Worm (Caenorhabditis elegans) whole organism, early embryonic: ENCODE results near the gene Y70C5A.4.
"Not testable (repeated sequence)": the region's sequence is repeated elsewhere in the genome, so short reads cannot be mapped to it uniquely, and the experiment has no call there.

Experiments
- B0310.2 ChIP-seq: sonication (generic microtip); optimal IDR thresholded peaks from 2 replicates; lab custom pipeline; 2016; ENCODE audit warnings: mild to moderate bottlenecking, missing genetic modification characterization, missing compliant biosample characterization
- F13C5.2 ChIP-seq: sonication (generic microtip); optimal IDR thresholded peaks from 2 replicates; lab custom pipeline; 2017; ENCODE audit warnings: mild to moderate bottlenecking, missing genetic modification characterization, inconsistent platforms, missing compliant biosample characterization
- aly-1 ChIP-seq: sonication (generic microtip); optimal IDR thresholded peaks from 2 replicates; lab custom pipeline; 2016; ENCODE audit warnings: missing genetic modification characterization, missing compliant biosample characterization
- ama-1 ChIP-seq: fragments of 150-350 bp; optimal IDR thresholded peaks from 2 replicates; lab custom pipeline; 2014
- ceh-13 ChIP-seq: fragments of 200-800 bp; sonication (Bioruptor generic); optimal IDR thresholded peaks from 2 replicates; lab custom pipeline; 2018; ENCODE audit warnings: mild to moderate bottlenecking, missing genetic modification characterization, missing compliant biosample characterization
- ceh-36 ChIP-seq: sonication (generic microtip); optimal IDR thresholded peaks from 2 replicates; lab custom pipeline; 2016; ENCODE audit warnings: missing genetic modification characterization, inconsistent platforms, missing compliant biosample characterization
- ets-7 ChIP-seq: sonication (generic microtip); optimal IDR thresholded peaks from 2 replicates; lab custom pipeline; 2016; ENCODE audit warnings: missing genotype, missing genetic modification characterization, missing compliant biosample characterization
- flt-1 ChIP-seq: fragments of 200-800 bp; sonication (Bioruptor generic); IDR thresholded peaks from 2 replicates; pipeline ENCODE4 v1.3.6; 2022; ENCODE audit warnings: missing genetic modification characterization, missing compliant biosample characterization
- hmbx-1 ChIP-seq: sonication (generic microtip); optimal IDR thresholded peaks from 2 replicates; lab custom pipeline; 2016; ENCODE audit warnings: mild to moderate bottlenecking, missing genetic modification characterization, missing compliant biosample characterization
- hmg-4 ChIP-seq: fragments of 200-800 bp; sonication (Bioruptor generic); optimal IDR thresholded peaks from 2 replicates; lab custom pipeline; 2018; ENCODE audit warnings: mild to moderate bottlenecking, missing genetic modification characterization, missing compliant biosample characterization
- hnd-1 ChIP-seq: sonication (generic microtip); optimal IDR thresholded peaks from 2 replicates; lab custom pipeline; 2016; ENCODE audit warnings: missing genetic modification characterization, missing compliant biosample characterization
- pes-1 ChIP-seq: fragments of 200-800 bp; sonication (Bioruptor generic); IDR thresholded peaks from 2 replicates; pipeline ENCODE4 v1.3.6; 2022; ENCODE audit warnings: missing genetic modification reagents, missing genetic modification characterization, missing compliant biosample characterization
- scrt-1 ChIP-seq: fragments of 200-800 bp; sonication (Bioruptor generic); IDR thresholded peaks from 2 replicates; pipeline ENCODE4 v1.3.6; 2022; ENCODE audit warnings: missing genetic modification characterization, missing compliant biosample characterization
- sea-1 ChIP-seq: fragments of 200-800 bp; sonication (Bioruptor generic); conservative IDR thresholded peaks from 2 replicates; pipeline ENCODE4 v1.3.6; 2022; ENCODE audit warnings: missing genetic modification characterization, missing compliant biosample characterization
- tbx-11 ChIP-seq: fragments of 200-800 bp; sonication (Bioruptor generic); IDR thresholded peaks from 2 replicates; pipeline ENCODE4 v1.3.6; 2022; ENCODE audit warnings: missing genetic modification characterization, missing compliant biosample characterization
- tbx-37 ChIP-seq: fragments of 200-800 bp; sonication (Bioruptor generic); conservative IDR thresholded peaks from 2 replicates; pipeline ENCODE4 v1.3.6; 2022; ENCODE audit warnings: missing genetic modification reagents, missing genetic modification characterization, missing compliant biosample characterization
- tra-4 ChIP-seq: sonication (generic microtip); optimal IDR thresholded peaks from 2 replicates; lab custom pipeline; 2017; ENCODE audit warnings: missing genetic modification characterization, missing compliant biosample characterization

Y70C5A.4 gene

ce11 chrV:16640366-16640765, 22.8 kb downstream of the Y70C5A.4 start:
- TF ChIP-seq ceh-36 (no peak), flt-1 (GFP tag; lab: Robert Waterston, UW) (no peak), tbx-11 (GFP tag; lab: Robert Waterston, UW) (no peak), ceh-13 (GFP tag; lab: Kevin White, UChicago) (no peak), tra-4 (tag; lab: Kevin White, UChicago) (no peak), ama-1 (lab: Kevin White, UChicago) (no peak), F13C5.2 (tag; lab: Kevin White, UChicago) (no peak), sea-1 (GFP tag; lab: Robert Waterston, UW) (no peak), hmbx-1 (tag; lab: Kevin White, UChicago) (no peak), B0310.2 (tag; lab: Kevin White, UChicago) (no peak), pes-1 (no peak), aly-1 (tag; lab: Kevin White, UChicago) (no peak), hmg-4 (no peak)

ce11 chrV:16643558-16643957, 26.0 kb downstream of the Y70C5A.4 start, which contains the start of gene srw-77:
srw-77 (minus strand) TSS chrV:16643658.
- TF ChIP-seq flt-1 (GFP tag; lab: Robert Waterston, UW) (no peak), aly-1 (tag; lab: Kevin White, UChicago) (no peak), sea-1 (GFP tag; lab: Robert Waterston, UW) (no peak), tbx-11 (GFP tag; lab: Robert Waterston, UW) (no peak), tra-4 (tag; lab: Kevin White, UChicago) (no peak), hmg-4 (no peak), scrt-1 (GFP tag; lab: Robert Waterston, UW) (no peak), ceh-13 (GFP tag; lab: Kevin White, UChicago) (no peak), ceh-36 (no peak), pes-1 (no peak), ets-7 (tag; lab: Kevin White, UChicago) (no peak), B0310.2 (tag; lab: Kevin White, UChicago) (no peak), hnd-1 (tag; lab: Kevin White, UChicago) (no peak), F13C5.2 (tag; lab: Kevin White, UChicago) (no peak), hmbx-1 (tag; lab: Kevin White, UChicago) (no peak), tbx-37 (GFP tag; lab: Robert Waterston, UW) (no peak), ama-1 (lab: Kevin White, UChicago) (no peak)

ce11 chrV:16645201-16645940, 27.8 kb downstream of the Y70C5A.4 start, which contains the start of gene W06G6.17:
W06G6.17 (minus strand) TSS chrV:16645251.
- TF ChIP-seq pes-1 (no peak), sea-1 (GFP tag; lab: Robert Waterston, UW) (no peak)

ce11 chrV:16646372-16646771, 28.8 kb downstream of the Y70C5A.4 start, which contains the start of gene W06G6.9:
W06G6.9 (minus strand) TSS chrV:16646472.
- TF ChIP-seq aly-1 (tag; lab: Kevin White, UChicago) (no peak), ama-1 (lab: Kevin White, UChicago) (no peak), ceh-13 (GFP tag; lab: Kevin White, UChicago) (no peak), pes-1 (no peak), ceh-36 (no peak), F13C5.2 (tag; lab: Kevin White, UChicago) (no peak), ets-7 (tag; lab: Kevin White, UChicago) (no peak), B0310.2 (tag; lab: Kevin White, UChicago) (no peak), sea-1 (GFP tag; lab: Robert Waterston, UW) (no peak)

ce11 chrV:16647093-16647492, 29.5 kb downstream of the Y70C5A.4 start, which contains the start of gene W06G6.10:
W06G6.10 (minus strand) TSS chrV:16647193.
- TF ChIP-seq B0310.2 (tag; lab: Kevin White, UChicago) = no peak
- TF ChIP-seq hmg-4 = no peak
- TF ChIP-seq tra-4 (tag; lab: Kevin White, UChicago) = no peak

- TF ChIP-seq hmbx-1 (tag; lab: Kevin White, UChicago) (no peak), flt-1 (GFP tag; lab: Robert Waterston, UW) (no peak)
Observed at ce11 chrV:16648317-16649018, 30.9 kb downstream of the Y70C5A.4 start, which contains the start of gene W06G6.20. W06G6.20 (minus strand) TSS chrV:16648367.

ce11 chrV:16649200-16649599, 31.6 kb downstream of the Y70C5A.4 start, which contains the start of gene W06G6.11:
W06G6.11 (minus strand) TSS chrV:16649300.
- TF ChIP-seq tbx-37 (GFP tag; lab: Robert Waterston, UW); ama-1 (lab: Kevin White, UChicago); ceh-13 (GFP tag; lab: Kevin White, UChicago): not testable (repeated sequence)

- TF ChIP-seq scrt-1 (GFP tag; lab: Robert Waterston, UW); ets-7 (tag; lab: Kevin White, UChicago); flt-1 (GFP tag; lab: Robert Waterston, UW): not testable (repeated sequence)
Observed at ce11 chrV:16654242-16654641, 36.7 kb downstream of the Y70C5A.4 start, which contains the start of gene W06G6.15. W06G6.15 (plus strand) TSS chrV:16654542.
